Fruit fly (Drosophila melanogaster): ENCODE data around the gene CG7133.

Gene CG7133

dm6 chr3L:22109903-22110302, 35.6 kb upstream of the CG7133 start (continued):
- TF ChIP-seq ro (GFP tag; IDR thresholded peaks at IDR 0.05) (no peak), CG7556 (GFP tag; optimal IDR thresholded peaks at IDR 0.05) (peak; percentile 6), Meics (GFP tag; optimal IDR thresholded peaks at IDR 0.05) (peak; percentile 22), Fer3 (tag; optimal IDR thresholded peaks at IDR 0.05) (no peak), lola (GFP tag; optimal IDR thresholded peaks at IDR 0.05) (no peak), nerfin-2 (GFP tag; IDR thresholded peaks at IDR 0.05; ENCODE audit: partially characterized antibody) (no peak), ken (GFP tag; IDR thresholded peaks at IDR 0.05) (no peak), CG17802 (tag; optimal IDR thresholded peaks at IDR 0.05) (no peak), CG8944 (GFP tag; optimal IDR thresholded peaks at IDR 0.05) (no peak), Med (GFP tag) (no peak), BEAF-32 (GFP tag; optimal IDR thresholded peaks at IDR 0.05) (no peak), CG1603 (tag; optimal IDR thresholded peaks at IDR 0.05) (no peak), emc (GFP tag; optimal IDR thresholded peaks at IDR 0.05) (no peak), CG2678 (tag; optimal IDR thresholded peaks at IDR 0.05) (peak; percentile 2), org-1 (GFP tag; optimal IDR thresholded peaks at IDR 0.05) (no peak), CG18764 (GFP tag; optimal IDR thresholded peaks at IDR 0.05) (no peak), CG17359 (tag; optimal IDR thresholded peaks at IDR 0.05) (no peak)

- TF ChIP-seq CG6654 (GFP tag; optimal IDR thresholded peaks at IDR 0.05) (no peak), Atf6 (GFP tag; IDR thresholded peaks at IDR 0.05) (no peak), cwo (GFP tag; optimal IDR thresholded peaks at IDR 0.05) (no peak), CG3281 (GFP tag; optimal IDR thresholded peaks at IDR 0.05) (no peak), ham (GFP tag; IDR thresholded peaks at IDR 0.05) (no peak), CG12104 (GFP tag; optimal IDR thresholded peaks at IDR 0.05) (no peak), CG14860 (GFP tag; IDR thresholded peaks at IDR 0.05; ENCODE audit: partially characterized antibody) (no peak), sqz (GFP tag; optimal IDR thresholded peaks at IDR 0.05) (no peak), Stat92E (GFP tag; optimal IDR thresholded peaks at IDR 0.05) (no peak), Eip74EF (GFP tag; optimal IDR thresholded peaks at IDR 0.05) (no peak), CG3726 (GFP tag; IDR thresholded peaks at IDR 0.05) (no peak), Myb (GFP tag; optimal IDR thresholded peaks at IDR 0.05) (no peak), CrebB (tag; optimal IDR thresholded peaks at IDR 0.05) (no peak), tup (GFP tag; optimal IDR thresholded peaks at IDR 0.05) (no peak), CG42726 (GFP tag; IDR thresholded peaks at IDR 0.05; ENCODE audit: partially characterized antibody) (no peak), Optix (GFP tag; IDR thresholded peaks at IDR 0.05) (no peak)
Measured at dm6 chr3L:22106704-22107103, 32.4 kb upstream of the CG7133 start.

- no peak for TF ChIP-seq peb (GFP tag; IDR thresholded peaks at IDR 0.05)
- no peak for TF ChIP-seq br (optimal IDR thresholded peaks at IDR 0.05)
- no peak for TF ChIP-seq CG9437 (GFP tag; optimal IDR thresholded peaks at IDR 0.05)
- TF ChIP-seq CG6254 (GFP tag; optimal IDR thresholded peaks at IDR 0.05): no peak
- no peak for TF ChIP-seq slp2 (GFP tag; optimal IDR thresholded peaks at IDR 0.05)
- TF ChIP-seq Mrtf (GFP tag; IDR thresholded peaks at IDR 0.05): no peak
- no peak for TF ChIP-seq CG16779 (GFP tag; IDR thresholded peaks at IDR 0.05)
- no peak for TF ChIP-seq Atf3 (GFP tag; optimal IDR thresholded peaks at IDR 0.05)
- TF ChIP-seq zen (tag; optimal IDR thresholded peaks at IDR 0.05): peak; percentile 66
- no peak for TF ChIP-seq kah (GFP tag; optimal IDR thresholded peaks at IDR 0.05)
- no peak for TF ChIP-seq HmgD (GFP tag; optimal IDR thresholded peaks at IDR 0.05)
- peak; percentile 91 for TF ChIP-seq Neu2 (GFP tag; optimal IDR thresholded peaks at IDR 0.05; ENCODE audit: borderline replicate concordance)
- no peak for TF ChIP-seq CG31388 (GFP tag; optimal IDR thresholded peaks at IDR 0.05)
- TF ChIP-seq Optix (GFP tag; IDR thresholded peaks at IDR 0.05): no peak
- no peak for TF ChIP-seq B-H2 (GFP tag; optimal IDR thresholded peaks at IDR 0.05)
- TF ChIP-seq CG8281 (tag; optimal IDR thresholded peaks at IDR 0.05): no peak
- TF ChIP-seq stwl (tag; optimal IDR thresholded peaks at IDR 0.05): peak; percentile 96
- no peak for TF ChIP-seq h (optimal IDR thresholded peaks at IDR 0.05)
Measured at dm6 chr3L:22094308-22094866, 20.1 kb upstream of the CG7133 start.

All from whole organism, embryonic.